Worm (Caenorhabditis elegans) whole organism, L1 larva: ENCODE data around the gene srw-33.

ENCODE experiments used
- ces-1 ChIP-seq: fragments of 150-350 bp; optimal IDR thresholded peaks from 2 replicates; lab custom pipeline; 2014; ENCODE audit warnings: missing biosample characterization, missing genetic modification reagents, missing genetic modification characterization
- lin-15B ChIP-seq: fragments of 150-350 bp; sonication (generic microtip); optimal IDR thresholded peaks from 3 replicates; lab custom pipeline; 2014; ENCODE audit warnings: missing biosample characterization, missing genetic modification characterization
- lin-35 ChIP-seq, 2 experiments: fragments of 150-350 bp; optimal IDR thresholded peaks; 2 replicates each; lab custom pipeline; 2014; ENCODE audit warnings: missing biosample characterization in 2 of 2, missing genetic modification characterization in 2 of 2, missing genetic modification reagents in 2 of 2
- nhr-77 ChIP-seq: fragments of 150-350 bp; optimal IDR thresholded peaks from 2 replicates; lab custom pipeline; 2014; ENCODE audit warnings: missing biosample characterization, missing genetic modification characterization
- nhr-90 ChIP-seq: sonication (generic microtip); optimal IDR thresholded peaks from 2 replicates; lab custom pipeline; 2016; ENCODE audit warnings: mild to moderate bottlenecking, missing genetic modification characterization, missing compliant biosample characterization; ENCODE audit not compliant: poor library complexity
- pag-3 ChIP-seq: sonication (generic microtip); optimal IDR thresholded peaks from 2 replicates; lab custom pipeline; 2017; ENCODE audit warnings: missing genetic modification characterization, mild to moderate bottlenecking, missing compliant biosample characterization, antibody characterized with exemption, borderline replicate concordance; ENCODE audit not compliant: insufficient read depth
- unc-86 ChIP-seq: sonication (generic microtip); optimal IDR thresholded peaks from 2 replicates; lab custom pipeline; 2016; ENCODE audit warnings: missing genetic modification characterization, missing compliant biosample characterization
- ztf-4 ChIP-seq: fragments of 150-350 bp; optimal IDR thresholded peaks from 2 replicates; lab custom pipeline; 2014; ENCODE audit warnings: missing biosample characterization, missing genetic modification characterization

DNA sequence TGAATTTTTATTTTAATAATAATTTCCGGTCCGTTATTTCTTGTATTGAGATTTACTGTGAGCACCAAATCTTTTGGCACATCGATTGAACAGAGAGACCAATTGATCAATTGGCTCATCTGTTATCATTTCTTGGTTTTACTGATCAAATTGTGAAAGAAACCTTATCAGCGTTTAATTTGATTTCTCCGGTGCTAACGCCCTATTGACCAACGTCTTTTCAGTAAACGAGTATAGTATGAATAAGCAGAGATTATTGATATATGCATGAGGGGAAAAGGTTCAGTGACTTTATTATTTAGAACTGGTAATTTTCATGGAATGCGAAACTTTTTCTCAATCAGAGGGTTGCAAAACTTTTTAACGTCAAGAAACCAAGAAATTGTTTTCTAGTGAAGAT, 27.8 kb upstream of the srw-33 start:
- TF ChIP-seq lin-15B (tag; lab: Kevin White, UChicago) (no peak), ztf-4 (tag; lab: Kevin White, UChicago) (no peak), pag-3 (tag; lab: Kevin White, UChicago) (no peak), ces-1 (GFP tag; lab: Kevin White, UChicago) (no peak), nhr-77 (no peak), lin-35 (GFP tag; optimal IDR thresholded peaks at IDR 0.05; lab: Kevin White, UChicago) (no peak), nhr-90 (tag; lab: Kevin White, UChicago) (no peak), unc-86 (tag; lab: Kevin White, UChicago) (no peak)
